Worm (Caenorhabditis elegans): ENCODE measurements around the gene sym-2.

sym-2 gene

ce11 chrII:9173471-9173870 is 14.8 kb downstream of the sym-2 start:
- no peak for TF ChIP-seq tbx-37 (GFP tag; conservative IDR thresholded peaks at IDR 0.05)
- no peak for TF ChIP-seq scrt-1 (GFP tag; IDR thresholded peaks at IDR 0.05)
- TF ChIP-seq pes-1 (GFP tag; IDR thresholded peaks at IDR 0.05): no peak
- TF ChIP-seq ceh-36 (tag; optimal IDR thresholded peaks at IDR 0.05): no peak
- TF ChIP-seq ama-1 (optimal IDR thresholded peaks at IDR 0.05): no peak
- TF ChIP-seq hmbx-1 (tag; optimal IDR thresholded peaks at IDR 0.05): no peak

- no peak for TF ChIP-seq tbx-11 (GFP tag; IDR thresholded peaks at IDR 0.05)
- no peak for TF ChIP-seq sea-1 (GFP tag; conservative IDR thresholded peaks at IDR 0.05)
- no peak for TF ChIP-seq hnd-1 (tag; optimal IDR thresholded peaks at IDR 0.05)
- TF ChIP-seq pes-1 (GFP tag; IDR thresholded peaks at IDR 0.05): no peak
- no peak for TF ChIP-seq tra-4 (tag; optimal IDR thresholded peaks at IDR 0.05)
Measured at ce11 chrII:9172849-9173248, 15.4 kb downstream of the sym-2 start, which contains the start of gene T23G7.2. TSS of gene T23G7.2 (minus strand) at chrII:9172949.

ce11 chrII:9171466-9172187 is 16.7 kb downstream of the sym-2 start:
- TF ChIP-seq flt-1 (GFP tag; IDR thresholded peaks at IDR 0.05): no peak

ce11 chrII:9170851-9171250 is 17.4 kb downstream of the sym-2 start:
- TF ChIP-seq flt-1 (GFP tag; IDR thresholded peaks at IDR 0.05) (no peak), ets-7 (tag; optimal IDR thresholded peaks at IDR 0.05) (no peak), ceh-13 (GFP tag; optimal IDR thresholded peaks at IDR 0.05) (no peak), tbx-37 (GFP tag; conservative IDR thresholded peaks at IDR 0.05) (no peak)

ce11 chrII:9170048-9170447 is 18.2 kb downstream of the sym-2 start:
- no peak for TF ChIP-seq pes-1 (GFP tag; IDR thresholded peaks at IDR 0.05)
- no peak for TF ChIP-seq flt-1 (GFP tag; IDR thresholded peaks at IDR 0.05)
- no peak for TF ChIP-seq aly-1 (tag; optimal IDR thresholded peaks at IDR 0.05)
- no peak for TF ChIP-seq tra-4 (tag; optimal IDR thresholded peaks at IDR 0.05)
- TF ChIP-seq ceh-36 (tag; optimal IDR thresholded peaks at IDR 0.05): no peak
- no peak for TF ChIP-seq hnd-1 (tag; optimal IDR thresholded peaks at IDR 0.05)
- TF ChIP-seq tbx-11 (GFP tag; IDR thresholded peaks at IDR 0.05): no peak
- no peak for TF ChIP-seq ets-7 (tag; optimal IDR thresholded peaks at IDR 0.05)
- no peak for TF ChIP-seq B0310.2 (tag; optimal IDR thresholded peaks at IDR 0.05)
- no peak for TF ChIP-seq hmg-4 (GFP tag; optimal IDR thresholded peaks at IDR 0.05)
- no peak for TF ChIP-seq scrt-1 (GFP tag; IDR thresholded peaks at IDR 0.05)
- no peak for TF ChIP-seq ceh-13 (GFP tag; optimal IDR thresholded peaks at IDR 0.05)
- TF ChIP-seq hmbx-1 (tag; optimal IDR thresholded peaks at IDR 0.05): no peak
- no peak for TF ChIP-seq tbx-37 (GFP tag; conservative IDR thresholded peaks at IDR 0.05)
- TF ChIP-seq ama-1 (optimal IDR thresholded peaks at IDR 0.05): no peak
- no peak for TF ChIP-seq F13C5.2 (tag; optimal IDR thresholded peaks at IDR 0.05)
- no peak for TF ChIP-seq sea-1 (GFP tag; conservative IDR thresholded peaks at IDR 0.05)

- TF ChIP-seq ama-1 (optimal IDR thresholded peaks at IDR 0.05) (no peak), ceh-36 (tag; optimal IDR thresholded peaks at IDR 0.05) (no peak), tbx-11 (GFP tag; IDR thresholded peaks at IDR 0.05) (no peak), sea-1 (GFP tag; conservative IDR thresholded peaks at IDR 0.05) (no peak), hmbx-1 (tag; optimal IDR thresholded peaks at IDR 0.05) (no peak), flt-1 (GFP tag; IDR thresholded peaks at IDR 0.05) (no peak), tra-4 (tag; optimal IDR thresholded peaks at IDR 0.05) (no peak), tbx-37 (GFP tag; conservative IDR thresholded peaks at IDR 0.05) (no peak), hmg-4 (GFP tag; optimal IDR thresholded peaks at IDR 0.05) (no peak), B0310.2 (tag; optimal IDR thresholded peaks at IDR 0.05) (no peak), aly-1 (tag; optimal IDR thresholded peaks at IDR 0.05) (no peak), ets-7 (tag; optimal IDR thresholded peaks at IDR 0.05) (no peak), scrt-1 (GFP tag; IDR thresholded peaks at IDR 0.05) (no peak), ceh-13 (GFP tag; optimal IDR thresholded peaks at IDR 0.05) (no peak), F13C5.2 (tag; optimal IDR thresholded peaks at IDR 0.05) (no peak)
Measured at ce11 chrII:9169450-9169960, 18.8 kb downstream of the sym-2 start, which contains the start of gene dpl-1. TSS of gene dpl-1 (plus strand) at chrII:9169910.

ce11 chrII:9167730-9168129 is 20.6 kb downstream of the sym-2 start, which contains the start of gene T23G7.3:
TSS of gene T23G7.3 (minus strand) at chrII:9167830.
- TF ChIP-seq ceh-36 (tag; optimal IDR thresholded peaks at IDR 0.05) (no peak), ama-1 (optimal IDR thresholded peaks at IDR 0.05) (no peak), ets-7 (tag; optimal IDR thresholded peaks at IDR 0.05) (no peak), sea-1 (GFP tag; conservative IDR thresholded peaks at IDR 0.05) (no peak), aly-1 (tag; optimal IDR thresholded peaks at IDR 0.05) (no peak), tbx-37 (GFP tag; conservative IDR thresholded peaks at IDR 0.05) (no peak), ceh-13 (GFP tag; optimal IDR thresholded peaks at IDR 0.05) (no peak), flt-1 (GFP tag; IDR thresholded peaks at IDR 0.05) (no peak), B0310.2 (tag; optimal IDR thresholded peaks at IDR 0.05) (no peak), hnd-1 (tag; optimal IDR thresholded peaks at IDR 0.05) (no peak), tbx-11 (GFP tag; IDR thresholded peaks at IDR 0.05) (no peak), F13C5.2 (tag; optimal IDR thresholded peaks at IDR 0.05) (no peak), pes-1 (GFP tag; IDR thresholded peaks at IDR 0.05) (no peak), scrt-1 (GFP tag; IDR thresholded peaks at IDR 0.05) (no peak), hmbx-1 (tag; optimal IDR thresholded peaks at IDR 0.05) (no peak), hmg-4 (GFP tag; optimal IDR thresholded peaks at IDR 0.05) (no peak)

Measured in whole organism, early embryonic.